Fruit fly (Drosophila melanogaster): ENCODE measurements around the gene CG42654.
A peak's percentile ranks its signal among the peaks of the same experiment; 100 is the strongest.

CG42654 gene

DNA sequence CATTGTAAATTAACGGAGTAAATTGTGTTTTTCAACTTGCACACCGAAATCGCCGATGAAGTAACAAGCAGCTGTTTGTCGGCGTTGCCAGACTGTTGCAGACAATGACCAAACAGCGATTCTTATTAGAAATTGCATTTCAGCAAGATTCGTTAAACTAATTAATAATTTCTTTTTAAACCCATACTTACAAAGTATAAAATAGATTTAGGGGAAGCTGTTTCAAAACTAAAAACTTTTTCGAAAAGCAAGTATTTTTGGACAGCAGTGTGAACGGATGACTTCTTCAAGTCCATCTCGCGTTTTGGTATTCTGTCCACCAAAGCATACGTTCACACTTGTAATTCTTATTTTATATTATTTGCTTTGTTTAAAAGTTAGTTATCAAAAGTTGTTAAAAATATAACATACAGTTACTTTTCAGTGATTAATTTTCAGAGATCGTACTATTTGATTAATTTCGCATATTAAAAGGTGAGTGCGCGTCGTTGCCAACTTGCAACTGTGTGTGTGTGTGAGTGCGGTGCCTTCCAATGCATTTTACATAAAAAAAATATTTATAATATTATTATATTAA, 25.8 kb downstream of the CG42654 start, which contains the start of the genes CG8004 and RhoGDI (continued):
- TF ChIP-seq fkh (GFP tag; optimal IDR thresholded peaks at IDR 0.05) (no peak), CG31627 (GFP tag; optimal IDR thresholded peaks at IDR 0.05) (peak; percentile 77), Smox (GFP tag; optimal IDR thresholded peaks at IDR 0.05) (peak; percentile 75), CG8119 (GFP tag; IDR thresholded peaks at IDR 0.05) (no peak), CG6808 (GFP tag; optimal IDR thresholded peaks at IDR 0.05) (no peak), achi (GFP tag; optimal IDR thresholded peaks at IDR 0.05) (peak; percentile 67), fd85E (GFP tag; optimal IDR thresholded peaks at IDR 0.05) (no peak), fd59A (GFP tag; optimal IDR thresholded peaks at IDR 0.05) (no peak)

DNA sequence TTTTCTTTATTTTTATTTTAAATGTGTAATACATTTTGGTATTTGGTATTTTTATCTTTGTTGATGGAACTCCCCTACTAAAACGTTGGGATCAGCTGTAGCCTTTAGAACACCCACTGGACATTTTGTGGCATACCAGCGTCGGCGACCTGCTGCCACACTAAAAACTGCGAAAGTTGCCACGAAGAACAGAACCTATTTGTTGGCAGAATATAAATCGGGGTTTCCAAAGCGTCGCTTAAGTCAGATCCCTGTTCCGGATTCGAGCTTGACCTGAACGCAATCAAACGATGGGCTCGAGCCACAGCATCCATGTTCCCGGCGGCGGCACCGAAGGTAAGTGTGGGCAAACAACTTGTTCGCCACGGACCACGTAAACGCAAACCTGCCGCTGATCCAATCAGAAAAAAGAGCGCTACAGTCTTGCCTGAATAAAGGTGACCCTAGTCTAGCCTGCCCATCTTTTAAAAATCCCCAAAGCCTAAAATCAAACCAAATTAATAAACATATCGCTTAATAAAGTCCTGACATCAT, 29.5 kb downstream of the CG42654 start, which contains the start of gene Grasp65:
Gene Grasp65, plus strand, starts transcription at position 173 of the 534 bp plus-strand sequence.
- TF ChIP-seq esn (GFP tag; optimal IDR thresholded peaks at IDR 0.05) (no peak), CG34406 (GFP tag; optimal IDR thresholded peaks at IDR 0.05) (no peak), Eip78C (GFP tag) (peak; percentile 59), CG8119 (GFP tag; IDR thresholded peaks at IDR 0.05) (no peak), dsx (GFP tag; optimal IDR thresholded peaks at IDR 0.05; ENCODE audit: poor library complexity, severe bottlenecking) (peak; percentile 38), CG4318 (GFP tag; optimal IDR thresholded peaks at IDR 0.05) (no peak), CG6854 (GFP tag; optimal IDR thresholded peaks at IDR 0.05) (peak; percentile 52), CG15336 (GFP tag; IDR thresholded peaks at IDR 0.05) (peak; percentile 28; the same call in 1 of the 2 replicates), CG6163 (GFP tag; IDR thresholded peaks at IDR 0.05) (no peak)

dm6 chr3L:19922833-19923745, 31.2 kb downstream of the CG42654 start, which contains the start of gene Pfdn6:
Gene Pfdn6, plus strand, starts transcription at chr3L:19923671.
- no peak for TF ChIP-seq CG10669 (GFP tag; optimal IDR thresholded peaks at IDR 0.05)
- peak; percentile 62 for TF ChIP-seq CG3032 (tag; optimal IDR thresholded peaks at IDR 0.05)
- TF ChIP-seq Sox14 (GFP tag; optimal IDR thresholded peaks at IDR 0.05) = peak; percentile 80
- TF ChIP-seq CG8119 (GFP tag; IDR thresholded peaks at IDR 0.05) = 0 out of 3 replicates have a peak, but pooled peaks have one; percentile 17
- TF ChIP-seq CG1621 (tag; optimal IDR thresholded peaks at IDR 0.05) = no peak
- no peak for TF ChIP-seq vri (GFP tag; optimal IDR thresholded peaks at IDR 0.05)
- peak in 1 of 2 experiments; percentile 30 for TF ChIP-seq salr (GFP tag; optimal IDR thresholded peaks at IDR 0.05)
- TF ChIP-seq Hr39 (GFP tag; optimal IDR thresholded peaks at IDR 0.05) = peak; percentile 83
- TF ChIP-seq dac (GFP tag; optimal IDR thresholded peaks at IDR 0.05) = no peak
- peak; percentile 68 for TF ChIP-seq CG11902 (GFP tag; optimal IDR thresholded peaks at IDR 0.05)
- TF ChIP-seq fkh (GFP tag; optimal IDR thresholded peaks at IDR 0.05) = no peak
- no peak for TF ChIP-seq CG6808 (GFP tag; optimal IDR thresholded peaks at IDR 0.05)
- TF ChIP-seq CG6854 (GFP tag; optimal IDR thresholded peaks at IDR 0.05) = no peak
- peak; percentile 74 for TF ChIP-seq Ets21C (GFP tag; optimal IDR thresholded peaks at IDR 0.05)
- TF ChIP-seq Sox15 (GFP tag; optimal IDR thresholded peaks at IDR 0.05) = peak; percentile 70
- TF ChIP-seq CG16779 (tag; optimal IDR thresholded peaks at IDR 0.05) = no peak
- TF ChIP-seq CG11294 (GFP tag; IDR thresholded peaks at IDR 0.05) = peak; percentile 55; the same call in 1 of the 2 replicates
- no peak for TF ChIP-seq Eip75B (GFP tag; optimal IDR thresholded peaks at IDR 0.05)
- TF ChIP-seq CG15336 (GFP tag; IDR thresholded peaks at IDR 0.05) = peak; percentile 51
- peak; percentile 71 for TF ChIP-seq topi (GFP tag; optimal IDR thresholded peaks at IDR 0.05)
- no peak for TF ChIP-seq ss (GFP tag; optimal IDR thresholded peaks at IDR 0.05)
- no peak for TF ChIP-seq svp (GFP tag)
- TF ChIP-seq CG7368 (GFP tag; optimal IDR thresholded peaks at IDR 0.05) = no peak
- peak; percentile 16 for TF ChIP-seq CG34406 (GFP tag; optimal IDR thresholded peaks at IDR 0.05)
- peak; percentile 27 for TF ChIP-seq Ets96B (tag; optimal IDR thresholded peaks at IDR 0.05)
- peak; percentile 73 for TF ChIP-seq lz (GFP tag; optimal IDR thresholded peaks at IDR 0.05)
- no peak for TF ChIP-seq Eip93F (GFP tag; optimal IDR thresholded peaks at IDR 0.05)
- peak; percentile 78 for TF ChIP-seq CG31627 (GFP tag; optimal IDR thresholded peaks at IDR 0.05)
- TF ChIP-seq CG6163 (GFP tag; IDR thresholded peaks at IDR 0.05) = peak; percentile 69; the same call in 2 of the 3 replicates
- TF ChIP-seq OdsH (GFP tag; optimal IDR thresholded peaks at IDR 0.05) = no peak
- TF ChIP-seq eg (GFP tag; IDR thresholded peaks at IDR 0.05) = peak; percentile 74
- peak; percentile 78 for TF ChIP-seq cyc (GFP tag; optimal IDR thresholded peaks at IDR 0.05)
- no peak for TF ChIP-seq Hr4 (GFP tag; optimal IDR thresholded peaks at IDR 0.05)
- peak; percentile 11 for TF ChIP-seq CG32006 (GFP tag; optimal IDR thresholded peaks at IDR 0.05)
- no peak for TF ChIP-seq CG8319 (GFP tag; optimal IDR thresholded peaks at IDR 0.05)
- TF ChIP-seq achi (GFP tag; optimal IDR thresholded peaks at IDR 0.05) = no peak

Measured in whole organism, prepupa.